Worm (Caenorhabditis elegans): ENCODE results near the gene twk-35.

Gene twk-35

DNA sequence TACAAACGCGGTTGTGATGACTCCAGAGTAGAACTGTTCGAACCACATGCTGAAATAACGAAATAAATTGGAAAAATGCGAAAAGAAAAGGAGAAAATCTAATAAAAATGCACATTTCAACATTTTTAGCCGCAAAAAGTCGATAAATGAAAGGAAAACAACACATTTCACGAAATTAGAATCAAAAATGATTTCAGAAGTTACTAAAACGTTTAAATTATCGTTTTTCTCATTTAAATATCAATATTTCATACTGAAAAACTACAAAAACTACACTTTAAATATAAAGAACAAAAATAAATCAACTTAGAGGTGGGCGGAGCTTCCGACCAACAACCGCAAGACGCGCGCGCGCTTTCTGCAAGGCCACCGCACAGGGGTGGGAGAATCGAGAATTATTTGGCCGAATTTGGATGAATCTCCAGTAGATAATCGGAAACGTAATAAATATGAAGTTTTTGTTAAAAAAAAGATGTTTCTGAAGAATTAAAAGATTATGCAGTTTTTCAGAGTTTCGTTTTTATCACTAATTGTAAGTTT is 10.9 kb upstream of the twk-35 start, which contains the start of gene ndua-1 (continued):
- TF ChIP-seq dpl-1 (GFP tag; optimal IDR thresholded peaks at IDR 0.05): peak in 2 of 3 experiments; percentile 22 to 23

DNA sequence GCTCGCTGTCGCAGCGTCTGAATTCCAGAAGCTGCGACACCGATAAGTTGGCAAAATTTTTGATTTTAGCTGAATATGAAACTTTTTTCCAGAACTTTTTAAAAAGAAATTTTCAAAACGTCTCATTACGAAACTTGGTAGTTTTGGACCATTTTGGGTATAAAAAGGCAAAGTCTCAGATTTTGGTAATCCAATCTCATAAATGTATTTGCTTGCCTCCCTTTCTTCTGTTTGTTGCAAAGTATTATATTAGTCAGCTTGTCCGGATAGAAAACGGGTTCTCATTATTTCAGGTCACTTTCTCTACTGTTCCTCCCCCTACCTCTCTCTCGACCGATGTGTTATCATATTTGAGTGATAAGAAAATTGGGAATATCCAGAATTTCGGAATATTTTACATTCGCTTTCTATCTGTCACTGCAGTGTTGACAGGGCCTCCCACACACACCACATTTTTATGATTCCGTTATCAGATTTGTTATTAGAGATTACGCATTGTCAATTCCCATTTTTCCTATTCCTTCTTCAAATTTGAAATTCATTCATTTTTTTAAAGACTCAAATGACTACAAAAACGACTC is 9.1 kb upstream of the twk-35 start, which contains the start of gene F31D4.5:
Gene F31D4.5, plus strand, starts transcription at position 491 of the 581 bp plus-strand sequence.
- TF ChIP-seq nhr-77 (tag; optimal IDR thresholded peaks at IDR 0.05) (no peak), efl-1 (optimal IDR thresholded peaks at IDR 0.05) (no peak), efl-1 (GFP tag; optimal IDR thresholded peaks at IDR 0.05 in 1 of 2) (peak in 1 of 2 experiments; percentile 61)

- TF ChIP-seq nhr-47 (tag; optimal IDR thresholded peaks at IDR 0.05) (no peak), blmp-1 (tag; optimal IDR thresholded peaks at IDR 0.05) (peak; percentile 71)
Observed at ce11 chrV:20861080-20861479, 1.7 kb upstream of the twk-35 start, which contains the start of gene try-4. TSS of gene try-4 (minus strand) at chrV:20861153.

- TF ChIP-seq nhr-90 (tag; optimal IDR thresholded peaks at IDR 0.05; ENCODE audit: poor library complexity) (peak; percentile 7), elt-2 (tag; optimal IDR thresholded peaks at IDR 0.05) (peak; percentile 67), nhr-85 (tag) (no peak), blmp-1 (tag; optimal IDR thresholded peaks at IDR 0.05) (no peak)
Observed at ce11 chrV:20866406-20866805, 3.6 kb downstream of the twk-35 start.

DNA sequence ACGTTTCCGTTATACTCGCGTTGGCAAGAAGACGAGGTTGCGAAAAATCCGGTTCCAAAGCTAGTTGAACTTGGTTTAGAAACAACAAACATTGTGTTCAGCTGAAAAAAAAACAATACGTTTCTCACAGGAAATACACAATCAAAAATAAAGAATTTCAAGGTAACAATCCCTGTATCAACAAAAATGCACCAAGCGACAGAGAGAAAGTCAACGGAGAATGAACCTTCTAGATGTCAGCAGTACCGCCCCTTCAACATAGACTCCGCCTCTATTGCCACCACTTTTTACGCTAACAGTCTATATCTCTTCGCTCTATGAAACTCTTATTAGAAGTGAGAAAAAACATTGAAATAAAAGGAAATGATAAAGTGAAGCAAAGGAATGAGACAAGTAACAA is 5.5 kb downstream of the twk-35 start, which contains the start of gene F31D4.8:
Gene F31D4.8, minus strand, starts transcription at position 101 of the 400 bp plus-strand sequence.
- TF ChIP-seq efl-1 (optimal IDR thresholded peaks at IDR 0.05) (no peak), efl-1 (GFP tag; optimal IDR thresholded peaks at IDR 0.05 in 1 of 2) (peak in 1 of 2 experiments; percentile 58), fkh-10 (GFP tag; optimal IDR thresholded peaks at IDR 0.05) (no peak), egl-27 (tag; optimal IDR thresholded peaks at IDR 0.05) (no peak), C16A3.4 (tag; optimal IDR thresholded peaks at IDR 0.05) (no peak), lin-13 (GFP tag; optimal IDR thresholded peaks at IDR 0.05) (no peak), lin-39 (tag; optimal IDR thresholded peaks at IDR 0.05) (no peak), lir-3 (tag; optimal IDR thresholded peaks at IDR 0.05; ENCODE audit: poor library complexity) (no peak), nhr-11 (tag; optimal IDR thresholded peaks at IDR 0.05) (no peak), vab-15 (tag; optimal IDR thresholded peaks at IDR 0.05) (no peak)

- no peak for TF ChIP-seq skn-1 (tag; optimal IDR thresholded peaks at IDR 0.05)
- no peak for TF ChIP-seq mef-2 (tag; optimal IDR thresholded peaks at IDR 0.05)
- TF ChIP-seq ztf-4 (tag; optimal IDR thresholded peaks at IDR 0.05): no peak
- no peak for TF ChIP-seq ceh-8 (GFP tag; optimal IDR thresholded peaks at IDR 0.05)
- no peak for TF ChIP-seq zag-1 (tag; optimal IDR thresholded peaks at IDR 0.05)
- TF ChIP-seq fkh-8 (tag; optimal IDR thresholded peaks at IDR 0.05): no peak
- TF ChIP-seq unc-86 (tag; optimal IDR thresholded peaks at IDR 0.05): no peak
- no peak for TF ChIP-seq tlp-1 (tag; optimal IDR thresholded peaks at IDR 0.05)
- TF ChIP-seq ets-5 (GFP tag; IDR thresholded peaks at IDR 0.05): no peak
- TF ChIP-seq mab-9 (GFP tag; IDR thresholded peaks at IDR 0.05): no peak
- TF ChIP-seq ceh-88 (GFP tag; IDR thresholded peaks at IDR 0.05): no peak
- TF ChIP-seq pqm-1 (tag; optimal IDR thresholded peaks at IDR 0.05): no peak
- no peak for TF ChIP-seq F16B12.6 (tag; optimal IDR thresholded peaks at IDR 0.05)
- no peak for TF ChIP-seq fos-1 (tag; optimal IDR thresholded peaks at IDR 0.05)
- no peak for TF ChIP-seq nhr-85 (tag)
Observed at ce11 chrV:20870633-20871032, 7.9 kb downstream of the twk-35 start.

Data from whole organism, L1 larva.